Worm (Caenorhabditis elegans): ENCODE data around the gene mfsd-11.

The mfsd-11 gene

DNA sequence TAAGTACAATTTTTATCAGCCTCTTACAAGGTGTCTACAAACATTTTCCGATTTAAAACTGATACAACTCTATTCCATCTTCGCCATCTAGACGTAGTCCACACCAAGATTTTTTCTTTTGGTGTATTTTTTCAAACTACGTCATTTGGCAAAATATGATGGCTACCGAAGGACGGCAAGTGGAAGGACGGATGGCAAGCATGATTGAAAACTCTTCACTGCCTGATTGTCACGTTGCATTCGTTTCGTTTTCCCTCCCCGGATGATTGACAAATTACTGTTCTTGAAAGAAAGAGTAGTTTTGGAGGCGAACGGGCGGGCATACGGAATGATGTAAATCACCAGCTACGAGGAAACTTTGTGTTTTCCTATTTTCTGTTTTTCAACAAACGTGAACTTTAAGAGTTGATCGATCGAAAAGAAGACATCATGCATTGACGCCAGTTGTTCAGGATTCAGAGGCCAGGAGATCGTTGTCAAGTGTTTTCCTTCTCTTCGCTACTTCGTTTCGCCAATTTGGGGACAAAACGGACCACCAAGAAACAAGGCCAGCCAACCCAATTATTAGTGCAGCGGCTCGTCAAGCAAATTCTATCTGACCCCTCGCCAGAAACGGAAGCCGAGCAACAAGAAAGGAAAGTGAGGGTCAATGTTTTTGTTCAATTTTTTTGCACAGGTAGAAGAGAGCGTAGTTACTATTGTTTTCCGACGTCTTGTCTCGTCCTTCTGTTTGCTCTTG, 24.6 kb upstream of the mfsd-11 start:
- TF ChIP-seq ceh-44 (GFP tag; IDR thresholded peaks at IDR 0.05) (no peak), vab-7 (GFP tag; IDR thresholded peaks at IDR 0.05) (no peak), nhr-48 (tag; optimal IDR thresholded peaks at IDR 0.05) (no peak), Y75B8A.6 (GFP tag; IDR thresholded peaks at IDR 0.05) (no peak), hlh-30 (tag; optimal IDR thresholded peaks at IDR 0.05; ENCODE audit: insufficient read depth) (peak; percentile 34), nhr-237 (tag; optimal IDR thresholded peaks at IDR 0.05) (no peak), hlh-11 (tag; optimal IDR thresholded peaks at IDR 0.05) (no peak), unc-62 (GFP tag; optimal IDR thresholded peaks at IDR 0.05 in 1 of 2) (peak in 1 of 2 experiments; percentile 69), unc-62 (tag; optimal IDR thresholded peaks at IDR 0.05) (no peak), ztf-11 (tag; optimal IDR thresholded peaks at IDR 0.05) (no peak), aha-1 (tag) (peak; percentile 72), F37D6.2 (tag; optimal IDR thresholded peaks at IDR 0.05) (no peak), dmd-9 (GFP tag; IDR thresholded peaks at IDR 0.05) (no peak), hmg-1.1 (GFP tag; IDR thresholded peaks at IDR 0.05) (no peak), lin-1 (GFP tag; IDR thresholded peaks at IDR 0.05) (no peak), nhr-102 (tag; optimal IDR thresholded peaks at IDR 0.05) (no peak)

DNA sequence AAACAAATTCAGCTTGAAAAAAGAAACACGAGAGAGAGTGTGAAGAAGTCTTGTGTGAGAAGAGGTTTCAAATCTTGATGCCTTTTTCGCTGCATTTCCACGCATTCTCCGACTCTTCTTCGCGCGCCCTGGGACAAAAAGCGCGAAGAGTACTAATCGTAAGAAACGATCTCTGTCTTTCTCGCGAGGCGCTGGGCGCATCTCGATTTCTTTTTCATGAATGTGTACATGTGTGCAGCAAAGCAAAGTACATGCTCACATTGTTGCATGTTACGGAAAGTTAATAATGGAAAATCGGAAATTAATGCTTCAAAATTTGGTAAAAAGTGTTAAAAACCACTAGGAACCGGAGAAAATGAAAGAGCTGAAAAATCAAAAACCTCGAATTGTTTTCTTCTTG, 23.6 kb upstream of the mfsd-11 start:
- TF ChIP-seq ztf-7 (tag; optimal IDR thresholded peaks at IDR 0.05) (no peak), nhr-10 (tag; optimal IDR thresholded peaks at IDR 0.05) (no peak), dmd-9 (GFP tag; IDR thresholded peaks at IDR 0.05) (no peak), unc-62 (GFP tag; optimal IDR thresholded peaks at IDR 0.05 in 1 of 2) (no peak), unc-62 (tag; optimal IDR thresholded peaks at IDR 0.05) (no peak), aha-1 (tag) (peak; percentile 85), php-3 (GFP tag; IDR thresholded peaks at IDR 0.05) (no peak), Y105C5A.15 (GFP tag; IDR thresholded peaks at IDR 0.05) (no peak), mxl-2 (GFP tag; conservative IDR thresholded peaks at IDR 0.05) (no peak), lin-39 (tag; optimal IDR thresholded peaks at IDR 0.05) (no peak), zfp-2 (tag; optimal IDR thresholded peaks at IDR 0.05) (no peak), hif-1 (tag; optimal IDR thresholded peaks at IDR 0.05) (no peak), T20F7.1 (GFP tag; optimal IDR thresholded peaks at IDR 0.05) (no peak), ctbp-1 (GFP tag; IDR thresholded peaks at IDR 0.05) (no peak), hmg-1.1 (GFP tag; IDR thresholded peaks at IDR 0.05) (peak; percentile 46), lin-15B (tag; optimal IDR thresholded peaks at IDR 0.05) (no peak), lir-3 (tag; optimal IDR thresholded peaks at IDR 0.05) (no peak), mep-1 (tag; optimal IDR thresholded peaks at IDR 0.05) (peak; percentile 21), daf-8 (GFP tag; IDR thresholded peaks at IDR 0.05) (no peak), zfp-3 (GFP tag; conservative IDR thresholded peaks at IDR 0.05) (no peak), hlh-30 (tag; optimal IDR thresholded peaks at IDR 0.05; ENCODE audit: insufficient read depth) (peak; percentile 31), ztf-11 (tag; optimal IDR thresholded peaks at IDR 0.05) (no peak), mdl-1 (tag; optimal IDR thresholded peaks at IDR 0.05) (peak in 1 of 2 experiments; percentile 12), pha-4 (GFP tag; IDR thresholded peaks at IDR 0.05) (no peak), pha-4 (tag; optimal IDR thresholded peaks at IDR 0.05) (no peak), mes-2 (tag; optimal IDR thresholded peaks at IDR 0.05; ENCODE audit: poor library complexity, severe bottlenecking) (peak; percentile 21)

DNA sequence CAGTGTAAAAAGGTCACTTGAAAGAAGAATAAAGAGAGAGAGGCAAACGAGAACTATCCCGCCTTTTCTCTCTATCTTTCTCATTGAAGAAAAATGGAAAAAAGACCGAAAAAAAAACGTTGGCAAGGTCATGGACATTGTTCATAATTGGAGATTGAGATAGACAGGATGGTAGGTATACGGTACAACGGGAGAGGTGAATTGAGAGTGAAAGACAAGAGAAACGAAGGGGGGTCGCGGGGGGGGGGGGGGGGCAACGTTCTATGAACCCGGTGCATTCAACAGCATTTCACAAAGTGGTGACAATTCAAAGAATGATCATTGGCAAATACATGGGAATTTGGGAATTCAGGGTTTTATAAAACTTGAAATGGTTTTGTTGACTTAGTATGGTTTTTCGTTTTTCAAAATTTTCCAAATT, 23.0 kb upstream of the mfsd-11 start:
- TF ChIP-seq hlh-11 (tag; optimal IDR thresholded peaks at IDR 0.05) (peak; percentile 19), Y5F2A.4 (GFP tag; optimal IDR thresholded peaks at IDR 0.05) (no peak), mes-2 (tag; optimal IDR thresholded peaks at IDR 0.05; ENCODE audit: poor library complexity, severe bottlenecking) (peak; percentile 30), aha-1 (tag) (peak; percentile 89), lsy-2 (tag; optimal IDR thresholded peaks at IDR 0.05) (peak in 1 of 2 experiments; percentile 41), nhr-6 (tag; optimal IDR thresholded peaks at IDR 0.05) (peak; percentile 42)

Data from whole organism, L4 larva.